Worm (Caenorhabditis elegans) whole organism, mixed stage, embryonic: ENCODE measurements around the gene cutl-4.

Experiments
- elt-3 ChIP-seq: fragments of 150-350 bp; optimal IDR thresholded peaks from 2 replicates; lab custom pipeline; 2014; ENCODE audit warnings: missing biosample characterization, missing genetic modification characterization
- lsy-2 ChIP-seq: fragments of 150-350 bp; optimal IDR thresholded peaks from 2 replicates; lab custom pipeline; 2014; ENCODE audit warnings: missing biosample characterization, missing genetic modification characterization
- mep-1 ChIP-seq: fragments of 150-350 bp; optimal IDR thresholded peaks from 2 replicates; lab custom pipeline; 2017; ENCODE audit warnings: missing biosample characterization, missing genetic modification reagents, missing genetic modification characterization, inconsistent platforms
- sem-2 ChIP-seq: fragments of 200-800 bp; sonication (Bioruptor generic); optimal IDR thresholded peaks from 2 replicates; lab custom pipeline; 2018; ENCODE audit warnings: mild to moderate bottlenecking, missing genetic modification characterization, missing compliant biosample characterization
- snpc-4 ChIP-seq: fragments of 150-350 bp; optimal IDR thresholded peaks from 2 replicates; lab custom pipeline; 2014; ENCODE audit warnings: missing biosample characterization, missing genetic modification characterization
- sptf-1 ChIP-seq: sonication (generic microtip); optimal IDR thresholded peaks from 2 replicates; lab custom pipeline; 2017; ENCODE audit warnings: mild to moderate bottlenecking, missing genetic modification characterization, moderate library complexity, missing compliant biosample characterization
- unc-62 ChIP-seq: fragments of 150-350 bp; optimal IDR thresholded peaks from 2 replicates; lab custom pipeline; 2014; ENCODE audit warnings: missing biosample characterization, missing genetic modification reagents, missing genetic modification characterization

DNA sequence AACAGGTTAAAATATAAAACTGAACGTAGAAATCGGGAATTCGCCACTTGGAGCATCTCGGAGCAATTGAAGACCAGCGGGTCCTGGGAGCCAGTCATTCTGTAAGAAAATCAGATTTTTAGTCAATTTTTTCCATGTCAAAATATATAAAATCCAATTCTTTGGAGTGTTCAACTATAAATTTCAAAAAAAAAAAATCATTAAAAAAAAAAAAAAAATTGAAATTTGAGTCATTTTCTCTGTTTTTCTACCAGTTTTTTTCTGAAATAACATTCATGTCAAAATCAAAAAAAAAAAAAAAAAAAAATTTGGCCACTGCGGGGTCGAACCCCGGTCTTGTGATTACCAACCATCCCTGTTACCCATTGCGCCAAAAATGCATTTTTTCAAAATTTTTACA lies 43.8 kb upstream of the cutl-4 start, which contains the start of gene srab-12:
- no peak for TF ChIP-seq lsy-2 (tag; lab: Kevin White, UChicago)
- no peak for TF ChIP-seq sem-2 (GFP tag; lab: Kevin White, UChicago)
- TF ChIP-seq mep-1: no peak
- no peak for TF ChIP-seq elt-3 (tag; lab: Kevin White, UChicago)
- no peak for TF ChIP-seq snpc-4
- no peak for TF ChIP-seq sptf-1 (tag; lab: Kevin White, UChicago)
- TF ChIP-seq unc-62: no peak
